Worm (Caenorhabditis elegans) whole organism, mixed stage, embryonic: ENCODE measurements around the gene M28.4.

Experiments used
- M03D4.4 ChIP-seq: sonication (generic microtip); optimal IDR thresholded peaks from 2 replicates; lab custom pipeline; 2017; ENCODE audit warnings: mild to moderate bottlenecking, missing genetic modification characterization, missing compliant biosample characterization
- ceh-43 ChIP-seq: fragments of 200-800 bp; sonication (Bioruptor generic); optimal IDR thresholded peaks from 2 replicates; lab custom pipeline; 2018; ENCODE audit warnings: mild to moderate bottlenecking, missing genetic modification characterization, moderate library complexity, missing compliant biosample characterization
- ces-1 ChIP-seq: fragments of 150-350 bp; optimal IDR thresholded peaks from 2 replicates; lab custom pipeline; 2014; ENCODE audit warnings: missing biosample characterization, missing genetic modification reagents, missing genetic modification characterization
- lsy-2 ChIP-seq: fragments of 150-350 bp; optimal IDR thresholded peaks from 2 replicates; lab custom pipeline; 2014; ENCODE audit warnings: missing biosample characterization, missing genetic modification characterization
- snpc-4 ChIP-seq: fragments of 150-350 bp; optimal IDR thresholded peaks from 2 replicates; lab custom pipeline; 2014; ENCODE audit warnings: missing biosample characterization, missing genetic modification characterization
- unc-39 ChIP-seq: fragments of 150-350 bp; optimal IDR thresholded peaks from 2 replicates; lab custom pipeline; 2014; ENCODE audit warnings: missing biosample characterization, missing genetic modification characterization

DNA sequence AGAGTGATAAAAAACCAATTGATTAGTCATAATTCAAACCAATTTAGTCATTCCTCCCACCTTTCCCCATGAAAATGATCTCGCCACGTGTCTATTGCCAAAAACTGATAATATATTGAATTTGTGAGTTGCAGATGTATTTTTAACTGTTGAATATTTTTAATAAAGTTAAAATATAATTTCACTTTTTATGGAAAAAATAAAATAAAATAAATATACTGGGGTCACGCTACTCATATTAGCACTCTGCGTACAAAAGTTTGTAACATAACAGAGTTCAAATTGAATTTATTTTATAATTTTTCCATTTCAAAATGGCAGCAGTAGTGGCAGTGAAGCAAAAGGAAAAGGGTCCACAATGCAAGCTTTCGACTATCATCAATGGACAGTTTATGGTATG is 25.3 kb upstream of the M28.4 start, which contains the start of gene C14A4.13:
- no peak for TF ChIP-seq snpc-4 (tag; lab: Kevin White, UChicago)
- TF ChIP-seq lsy-2 = no peak
- no peak for TF ChIP-seq ceh-43 (GFP tag; lab: Kevin White, UChicago)
- no peak for TF ChIP-seq M03D4.4 (tag; lab: Kevin White, UChicago)
- no peak for TF ChIP-seq unc-39 (tag; lab: Kevin White, UChicago)
- TF ChIP-seq ces-1 = no peak
